Fruit fly (Drosophila melanogaster) whole organism, embryonic: ENCODE results near the gene CG31233.

Experiments used
- CG10565 ChIP-seq: fragments of 200-800 bp; sonication (Bioruptor generic); optimal IDR thresholded peaks from 3 replicates; lab custom pipeline; 2016; ENCODE audit warnings: missing biosample characterization, mild to moderate bottlenecking, missing genetic modification characterization
- CG13894 ChIP-seq: fragments of 200-800 bp; sonication (Bioruptor generic); optimal IDR thresholded peaks from 3 replicates; lab custom pipeline; 2018; ENCODE audit warnings: missing biosample characterization, mild to moderate bottlenecking, missing genetic modification characterization, moderate library complexity
- CG4404 ChIP-seq: fragments of 200-800 bp; sonication (Bioruptor generic); IDR thresholded peaks from 2 replicates; pipeline ENCODE4 v1.3.6; 2022; ENCODE audit warnings: missing biosample characterization, missing genetic modification characterization
- Hr51 ChIP-seq, 2 experiments: fragments of 200-800 bp; sonication (Bioruptor generic); optimal IDR thresholded peaks; 2 replicates in 1 of 2; 3 replicates in 1 of 2; lab custom pipeline; 2016 to 2018; ENCODE audit warnings: missing biosample characterization in 2 of 2, missing genetic modification characterization in 2 of 2, mild to moderate bottlenecking in 1 of 2, moderate library complexity in 1 of 2
- al ChIP-seq: fragments of 200-800 bp; sonication (Bioruptor generic); IDR thresholded peaks from 2 replicates; pipeline ENCODE4 v1.3.6; 2022; ENCODE audit warnings: missing biosample characterization, missing genetic modification characterization
- gcm ChIP-seq: fragments of 200-800 bp; sonication (Bioruptor generic); optimal IDR thresholded peaks from 2 replicates; lab custom pipeline; 2019; ENCODE audit warnings: missing biosample characterization, mild to moderate bottlenecking, missing genetic modification characterization, moderate library complexity
- usp ChIP-seq: fragments of >200 bp; optimal IDR thresholded peaks from 2 replicates; lab custom pipeline; 2017; ENCODE audit warnings: missing biosample characterization, missing genetic modification characterization
- vfl ChIP-seq: fragments of 200-800 bp; sonication (Bioruptor generic); optimal IDR thresholded peaks from 2 replicates; lab custom pipeline; 2016; ENCODE audit warnings: missing biosample characterization, missing genetic modification characterization

DNA sequence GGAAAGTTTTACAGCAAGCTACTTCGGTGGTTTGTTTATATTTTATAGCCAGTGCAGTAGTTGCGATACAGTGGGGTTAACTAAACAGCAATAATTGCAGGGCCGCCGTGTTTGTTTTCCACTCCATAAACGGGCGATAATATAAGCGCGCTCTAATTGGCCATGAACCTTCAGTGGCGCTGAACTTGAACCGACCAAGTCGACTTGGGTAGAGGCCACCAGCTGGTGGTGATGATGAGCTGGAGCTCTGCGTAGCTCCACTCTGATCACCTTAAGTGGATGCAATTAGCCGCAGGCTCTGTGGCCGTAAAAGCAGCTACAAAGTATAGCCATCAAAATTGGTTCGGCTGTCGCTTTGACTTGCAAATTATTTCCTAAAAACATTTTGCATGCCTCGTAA is 30.4 kb downstream of the CG31233 start:
- TF ChIP-seq CG4404 (GFP tag; lab: Robert Waterston, UW) (no peak), vfl (no peak), CG10565 (GFP tag; lab: Kevin White, UChicago) (no peak), gcm (GFP tag; lab: Kevin White, UChicago) (no peak), CG13894 (tag; lab: Kevin White, UChicago) (no peak), Hr51 (GFP tag; optimal IDR thresholded peaks at IDR 0.05; lab: Kevin White, UChicago) (no peak), usp (GFP tag; lab: Kevin White, UChicago) (no peak), al (GFP tag; lab: Robert Waterston, UW) (no peak)
